Fruit fly (Drosophila melanogaster): ENCODE data around the gene Sfp23F.

DNA sequence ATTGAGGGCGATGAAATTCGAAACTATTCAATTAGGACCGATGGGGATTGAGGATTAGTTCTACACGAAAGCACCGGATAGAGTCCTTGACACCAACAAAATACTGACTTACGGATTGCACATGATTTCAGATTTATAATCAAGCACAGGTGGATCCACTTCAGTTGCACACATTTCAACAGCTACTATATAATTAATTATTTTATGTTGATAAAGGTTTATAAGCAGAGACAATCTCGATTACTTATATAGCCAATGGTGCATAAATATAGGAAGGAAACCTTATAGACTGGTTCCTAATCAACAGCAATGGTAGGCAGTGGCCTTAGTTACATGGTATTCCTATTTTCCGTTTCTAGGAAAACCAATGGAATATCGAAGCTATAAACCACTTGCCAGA is 19.1 kb downstream of the Sfp23F start:
- no peak for TF ChIP-seq net (GFP tag; optimal IDR thresholded peaks at IDR 0.05)
- TF ChIP-seq CG4318 (GFP tag; optimal IDR thresholded peaks at IDR 0.05), result no peak
- no peak for TF ChIP-seq CG3032 (tag; optimal IDR thresholded peaks at IDR 0.05)
- no peak for TF ChIP-seq spab (GFP tag; optimal IDR thresholded peaks at IDR 0.05)
- TF ChIP-seq esn (GFP tag; optimal IDR thresholded peaks at IDR 0.05), result no peak
- no peak for TF ChIP-seq CG8632 (GFP tag; optimal IDR thresholded peaks at IDR 0.05)
- no peak for TF ChIP-seq topi (GFP tag; optimal IDR thresholded peaks at IDR 0.05)
- TF ChIP-seq CG16779 (tag; optimal IDR thresholded peaks at IDR 0.05), result no peak
- no peak for TF ChIP-seq Eip78C (GFP tag)
- no peak for TF ChIP-seq acj6 (GFP tag; optimal IDR thresholded peaks at IDR 0.05)
- no peak for TF ChIP-seq CG6163 (GFP tag; IDR thresholded peaks at IDR 0.05)

Measured in whole organism, prepupa.